Worm (Caenorhabditis elegans) whole organism, L2 larva: ENCODE data around the gene glb-1.

Source experiments
- R02D3.7 ChIP-seq: fragments of 150-350 bp; optimal IDR thresholded peaks from 2 replicates; lab custom pipeline; 2014; ENCODE audit warnings: missing biosample characterization, missing genetic modification characterization
- ZK546.5 ChIP-seq: sonication (generic microtip); optimal IDR thresholded peaks from 2 replicates; lab custom pipeline; 2017; ENCODE audit warnings: missing biosample characterization, missing genetic modification characterization
- alr-1 ChIP-seq: fragments of 150-350 bp; optimal IDR thresholded peaks from 2 replicates; lab custom pipeline; 2014; ENCODE audit warnings: missing biosample characterization, missing genetic modification characterization
- aly-2 ChIP-seq: fragments of 150-350 bp; optimal IDR thresholded peaks from 2 replicates; lab custom pipeline; 2014; ENCODE audit warnings: missing biosample characterization, missing genetic modification characterization
- ceh-82 ChIP-seq: fragments of 150-350 bp; optimal IDR thresholded peaks from 2 replicates; lab custom pipeline; 2014; ENCODE audit warnings: missing biosample characterization, missing genetic modification characterization
- dmd-4 ChIP-seq: sonication (generic microtip); optimal IDR thresholded peaks from 2 replicates; lab custom pipeline; 2017; ENCODE audit warnings: missing biosample characterization, missing genetic modification characterization
- elt-1 ChIP-seq: fragments of 150-350 bp; optimal IDR thresholded peaks from 2 replicates; lab custom pipeline; 2014; ENCODE audit warnings: missing biosample characterization, missing genetic modification characterization
- fos-1 ChIP-seq: fragments of 150-350 bp; optimal IDR thresholded peaks from 2 replicates; lab custom pipeline; 2014; ENCODE audit warnings: missing biosample characterization, missing genetic modification characterization
- lin-11 ChIP-seq: fragments of 150-350 bp; sonication (generic microtip); optimal IDR thresholded peaks from 2 replicates; lab custom pipeline; 2014; ENCODE audit warnings: missing biosample characterization, missing genetic modification characterization, inconsistent platforms, mixed read lengths
- lin-39 ChIP-seq: fragments of 150-350 bp; optimal IDR thresholded peaks from 2 replicates; lab custom pipeline; 2014; ENCODE audit warnings: missing biosample characterization, missing genetic modification reagents, missing genetic modification characterization
- lsy-2 ChIP-seq, 2 experiments: fragments of 150-350 bp in 1 of 2; sonication (generic microtip) in 1 of 2; optimal IDR thresholded peaks; 2 replicates each; lab custom pipeline; 2014 to 2017; ENCODE audit warnings: missing biosample characterization in 2 of 2, missing genetic modification characterization in 2 of 2
- mdl-1 ChIP-seq, 2 experiments: fragments of 150-350 bp in 1 of 2; sonication (generic microtip) in 1 of 2; optimal IDR thresholded peaks; 2 replicates each; lab custom pipeline; 2017; ENCODE audit warnings: missing biosample characterization in 2 of 2, missing genetic modification characterization in 2 of 2
- nhr-25 ChIP-seq: fragments of 150-350 bp; sonication (generic microtip); optimal IDR thresholded peaks from 3 replicates; lab custom pipeline; 2014; ENCODE audit warnings: missing biosample characterization, missing genetic modification characterization
- unc-39 ChIP-seq: fragments of 150-350 bp; optimal IDR thresholded peaks from 2 replicates; lab custom pipeline; 2014; ENCODE audit warnings: missing biosample characterization, missing genetic modification characterization

DNA sequence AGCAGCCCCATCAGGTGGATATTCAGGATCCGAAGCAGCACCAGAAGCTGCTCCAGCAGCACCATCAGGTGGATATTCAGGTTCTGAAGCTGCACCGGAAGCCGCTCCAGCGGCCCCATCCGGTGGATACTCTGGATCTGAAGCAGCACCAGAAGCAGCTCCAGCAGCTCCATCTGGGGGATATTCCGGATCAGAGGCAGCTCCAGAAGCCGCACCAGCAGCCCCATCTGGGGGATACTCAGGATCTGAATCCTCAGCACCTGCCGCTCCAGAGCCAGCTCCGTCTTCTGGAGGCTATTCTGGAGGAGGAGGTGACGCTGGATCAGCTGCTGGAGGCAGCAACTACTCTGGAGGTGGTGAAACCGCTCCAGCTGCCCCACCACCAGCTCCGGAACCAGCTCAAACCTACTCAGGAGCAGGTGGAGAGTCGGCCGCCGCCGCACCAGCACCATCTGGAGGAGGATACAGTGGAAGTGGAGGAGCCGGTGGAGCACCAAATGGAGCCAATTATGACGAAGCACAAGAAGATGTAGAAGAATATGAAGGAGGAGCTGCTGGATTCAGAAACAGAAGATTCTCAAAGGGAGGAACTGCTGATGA is 41.7 kb upstream of the glb-1 start:
- no peak for TF ChIP-seq aly-2 (tag; lab: Kevin White, UChicago)
- no peak for TF ChIP-seq elt-1
- TF ChIP-seq ZK546.5 (tag; lab: Kevin White, UChicago) = no peak
- TF ChIP-seq lsy-2 (tag; optimal IDR thresholded peaks at IDR 0.05; lab: Kevin White, UChicago) = no peak
- no peak for TF ChIP-seq unc-39 (tag; lab: Kevin White, UChicago)
- TF ChIP-seq mdl-1 (tag; optimal IDR thresholded peaks at IDR 0.05; lab: Kevin White, UChicago) = no peak
- TF ChIP-seq ceh-82 = no peak
- TF ChIP-seq nhr-25 (tag; lab: Kevin White, UChicago) = no peak
- TF ChIP-seq lin-39 (tag; lab: Kevin White, UChicago) = no peak
- no peak for TF ChIP-seq lin-11 (tag; lab: Kevin White, UChicago)
- TF ChIP-seq fos-1 (tag; lab: Kevin White, UChicago) = no peak
- no peak for TF ChIP-seq alr-1 (tag; lab: Kevin White, UChicago)
- TF ChIP-seq dmd-4 = no peak
- no peak for TF ChIP-seq R02D3.7 (tag; lab: Kevin White, UChicago)
